Worm (Caenorhabditis elegans): ENCODE measurements around the gene Y43F8B.18.

ce11 chrV:19462612-19463011 is 23.2 kb upstream of the Y43F8B.18 start, which contains the start of gene Y43F8B.25:
- TF ChIP-seq C16A3.4 (tag; optimal IDR thresholded peaks at IDR 0.05) = no peak
- TF ChIP-seq tbx-2 (tag; optimal IDR thresholded peaks at IDR 0.05) = no peak

All from whole organism, L1 larva.